Worm (Caenorhabditis elegans) whole organism, young adult: ENCODE results near the gene slcf-1.

Experiments
- C06A6.2 ChIP-seq: fragments of 200-800 bp; sonication (Bioruptor generic); conservative IDR thresholded peaks from 2 replicates; pipeline ENCODE4 v1.3.6; 2022; ENCODE audit warnings: missing genetic modification characterization, missing compliant biosample characterization
- F39B2.1 ChIP-seq: fragments of 200-800 bp; sonication (Bioruptor generic); IDR thresholded peaks from 2 replicates; pipeline ENCODE4 v1.3.6; 2022; ENCODE audit warnings: missing genetic modification reagents, missing genetic modification characterization, missing compliant biosample characterization
- F57A8.1 ChIP-seq: fragments of 200-800 bp; sonication (Bioruptor generic); optimal IDR thresholded peaks from 2 replicates; lab custom pipeline; 2018; ENCODE audit warnings: mild to moderate bottlenecking, missing genetic modification characterization, moderate library complexity, missing compliant biosample characterization
- F57C9.4 ChIP-seq: sonication (generic microtip); optimal IDR thresholded peaks from 2 replicates; lab custom pipeline; 2017; ENCODE audit warnings: mild to moderate bottlenecking, missing genetic modification characterization, missing compliant biosample characterization
- aptf-2 ChIP-seq: fragments of 200-800 bp; sonication (Bioruptor generic); conservative IDR thresholded peaks from 2 replicates; pipeline ENCODE4 v1.3.6; 2022; ENCODE audit warnings: missing genetic modification reagents, missing genetic modification characterization, missing compliant biosample characterization
- atf-7 ChIP-seq: sonication (generic microtip); optimal IDR thresholded peaks from 2 replicates; lab custom pipeline; 2017; ENCODE audit warnings: mild to moderate bottlenecking, missing genetic modification characterization, missing compliant biosample characterization
- ccch-3 ChIP-seq: fragments of 200-800 bp; sonication (Bioruptor generic); optimal IDR thresholded peaks from 2 replicates; lab custom pipeline; 2018; ENCODE audit warnings: mild to moderate bottlenecking, missing genetic modification characterization, missing compliant biosample characterization
- cebp-1 ChIP-seq, 2 experiments: fragments of 200-800 bp in 1 of 2; sonication (Bioruptor generic) in 1 of 2; sonication (generic microtip) in 1 of 2; IDR thresholded peaks in 1 of 2; optimal IDR thresholded peaks in 1 of 2; 2 replicates each; pipeline versions ENCODE4 v1.3.6 to Lab custom; 2017 to 2022; ENCODE audit warnings: missing compliant biosample characterization in 2 of 2, missing genetic modification characterization in 2 of 2, mild to moderate bottlenecking in 1 of 2, missing genetic modification reagents in 1 of 2, moderate library complexity in 1 of 2
- ceh-40 ChIP-seq: fragments of 200-800 bp; sonication (Bioruptor generic); IDR thresholded peaks from 2 replicates; pipeline ENCODE4 v1.3.6; 2022; ENCODE audit warnings: missing genetic modification characterization, missing compliant biosample characterization
- dox-1 ChIP-seq: fragments of 200-800 bp; sonication (Bioruptor generic); IDR thresholded peaks from 2 replicates; pipeline ENCODE4 v1.3.6; 2022; ENCODE audit warnings: missing genetic modification reagents, missing genetic modification characterization, missing compliant biosample characterization
- egl-18 ChIP-seq: fragments of 200-800 bp; sonication (Bioruptor generic); IDR thresholded peaks from 2 replicates; pipeline ENCODE4 v1.3.6; 2022; ENCODE audit warnings: missing genetic modification reagents, missing genetic modification characterization, missing compliant biosample characterization
- egl-44 ChIP-seq: fragments of 200-800 bp; sonication (Bioruptor generic); IDR thresholded peaks from 2 replicates; pipeline ENCODE4 v1.3.6; 2022; ENCODE audit warnings: missing genetic modification reagents, missing genetic modification characterization, missing compliant biosample characterization
- ets-4 ChIP-seq: fragments of 200-800 bp; sonication (Bioruptor generic); optimal IDR thresholded peaks from 2 replicates; lab custom pipeline; 2018; ENCODE audit warnings: mild to moderate bottlenecking, missing genetic modification characterization, missing compliant biosample characterization
- fkh-3 ChIP-seq: sonication (generic microtip); optimal IDR thresholded peaks from 2 replicates; lab custom pipeline; 2016; ENCODE audit warnings: mild to moderate bottlenecking, missing genetic modification characterization, missing compliant biosample characterization
- hlh-12 ChIP-seq: sonication (generic microtip); optimal IDR thresholded peaks from 2 replicates; lab custom pipeline; 2016; ENCODE audit warnings: missing genetic modification characterization, missing compliant biosample characterization
- let-607 ChIP-seq, 2 experiments: fragments of 200-800 bp in 1 of 2; sonication (Bioruptor generic) in 1 of 2; sonication (generic microtip) in 1 of 2; optimal IDR thresholded peaks; 2 replicates each; lab custom pipeline; 2016 to 2018; ENCODE audit warnings: mild to moderate bottlenecking in 2 of 2, missing compliant biosample characterization in 2 of 2, missing genetic modification characterization in 2 of 2, moderate library complexity in 2 of 2, missing genotype in 1 of 2
- lin-54 ChIP-seq: fragments of 200-800 bp; sonication (Bioruptor generic); optimal IDR thresholded peaks from 2 replicates; lab custom pipeline; 2018; ENCODE audit warnings: mild to moderate bottlenecking, missing genetic modification characterization, missing compliant biosample characterization
- lir-1 ChIP-seq: fragments of 200-800 bp; sonication (Bioruptor generic); conservative IDR thresholded peaks from 2 replicates; pipeline ENCODE4 v1.3.6; 2022; ENCODE audit warnings: missing genetic modification reagents, missing genetic modification characterization, missing compliant biosample characterization
- madf-10 ChIP-seq: sonication (generic microtip); optimal IDR thresholded peaks from 2 replicates; lab custom pipeline; 2016; ENCODE audit warnings: mild to moderate bottlenecking, missing genetic modification characterization, missing compliant biosample characterization
- madf-8 ChIP-seq: fragments of 200-800 bp; sonication (Bioruptor generic); conservative IDR thresholded peaks from 2 replicates; pipeline ENCODE4 v1.3.6; 2022; ENCODE audit warnings: missing genetic modification reagents, missing genetic modification characterization, missing compliant biosample characterization
- mcd-1 ChIP-seq: fragments of 200-800 bp; sonication (Bioruptor generic); IDR thresholded peaks from 2 replicates; pipeline ENCODE4 v1.3.6; 2022; ENCODE audit warnings: missing genetic modification reagents, missing genetic modification characterization, missing compliant biosample characterization
- mxl-1 ChIP-seq: sonication (generic microtip); optimal IDR thresholded peaks from 2 replicates; lab custom pipeline; 2016; ENCODE audit warnings: missing genetic modification characterization, missing compliant biosample characterization
- nfyb-1 ChIP-seq: fragments of 200-800 bp; sonication (Bioruptor generic); IDR thresholded peaks from 2 replicates; pipeline ENCODE4 v1.3.6; 2022; ENCODE audit warnings: missing genetic modification reagents, missing genetic modification characterization, missing compliant biosample characterization
- nhr-179 ChIP-seq: sonication (generic microtip); optimal IDR thresholded peaks from 2 replicates; lab custom pipeline; 2016; ENCODE audit warnings: mild to moderate bottlenecking, missing genetic modification characterization, missing compliant biosample characterization
- nhr-80 ChIP-seq: sonication (generic microtip); optimal IDR thresholded peaks from 2 replicates; lab custom pipeline; 2016; ENCODE audit warnings: missing genetic modification characterization, missing compliant biosample characterization
- rcor-1 ChIP-seq: fragments of 200-800 bp; sonication (Bioruptor generic); IDR thresholded peaks from 2 replicates; pipeline ENCODE4 v1.3.6; 2022; ENCODE audit warnings: missing genetic modification reagents, missing genetic modification characterization, missing compliant biosample characterization
- rec-8 ChIP-seq, 2 experiments: sonication (generic microtip); optimal IDR thresholded peaks; 2 replicates each; lab custom pipeline; 2016; ENCODE audit warnings: mild to moderate bottlenecking in 2 of 2, missing genetic modification characterization in 2 of 2, missing genetic modification reagents in 2 of 2, missing genotype in 2 of 2, missing biosample characterization in 1 of 2, missing compliant biosample characterization in 1 of 2, moderate library complexity in 1 of 2
- repo-1 ChIP-seq: sonication (generic microtip); optimal IDR thresholded peaks from 2 replicates; lab custom pipeline; 2017; ENCODE audit warnings: mild to moderate bottlenecking, missing genetic modification characterization, missing compliant biosample characterization
- rpc-1 ChIP-seq, 2 experiments: fragments of 150-350 bp in 1 of 2; sonication (generic microtip) in 1 of 2; optimal IDR thresholded peaks; 2 replicates each; lab custom pipeline; 2014 to 2018; ENCODE audit warnings: missing biosample characterization in 1 of 2, missing genetic modification characterization in 1 of 2, missing genetic modification reagents in 1 of 2, missing genotype in 1 of 2
- snpc-4 ChIP-seq, 5 experiments: fragments of 150-350 bp in 1 of 5; sonication (generic microtip) in 4 of 5; optimal IDR thresholded peaks; 2 replicates each; lab custom pipeline; 2014 to 2018; ENCODE audit warnings: missing genetic modification characterization in 5 of 5, missing biosample characterization in 3 of 5, antibody characterized with exemption in 2 of 5, mild to moderate bottlenecking in 2 of 5, missing compliant biosample characterization in 2 of 5, missing genotype in 2 of 5, moderate library complexity in 2 of 5, missing genetic modification reagents in 1 of 5
- ztf-22 ChIP-seq: fragments of 200-800 bp; sonication (Bioruptor generic); optimal IDR thresholded peaks from 2 replicates; lab custom pipeline; 2018; ENCODE audit warnings: mild to moderate bottlenecking, missing genetic modification characterization, moderate library complexity, missing compliant biosample characterization

The slcf-1 gene

ce11 chrX:10528993-10529392 is at the start of gene slcf-1, which contains the start of gene F14F3.5:
Gene slcf-1, plus strand, starts transcription at chrX:10529294.
Gene F14F3.5, minus strand, starts transcription at chrX:10529226.
- peak; percentile 88 for TF ChIP-seq nhr-80 (tag; lab: Kevin White, UChicago)
- no peak for TF ChIP-seq madf-8 (GFP tag; lab: Robert Waterston, UW)
- no peak for TF ChIP-seq rpc-1 (optimal IDR thresholded peaks at IDR 0.05; lab: Kevin White, UChicago)
- no peak for TF ChIP-seq rpc-1 (tag; optimal IDR thresholded peaks at IDR 0.05; lab: Kevin White, UChicago)
- TF ChIP-seq dox-1 (GFP tag; lab: Robert Waterston, UW): peak; percentile 46; the same call in 1 of the 2 replicates
- TF ChIP-seq fkh-3 (tag; lab: Kevin White, UChicago): no peak

DNA sequence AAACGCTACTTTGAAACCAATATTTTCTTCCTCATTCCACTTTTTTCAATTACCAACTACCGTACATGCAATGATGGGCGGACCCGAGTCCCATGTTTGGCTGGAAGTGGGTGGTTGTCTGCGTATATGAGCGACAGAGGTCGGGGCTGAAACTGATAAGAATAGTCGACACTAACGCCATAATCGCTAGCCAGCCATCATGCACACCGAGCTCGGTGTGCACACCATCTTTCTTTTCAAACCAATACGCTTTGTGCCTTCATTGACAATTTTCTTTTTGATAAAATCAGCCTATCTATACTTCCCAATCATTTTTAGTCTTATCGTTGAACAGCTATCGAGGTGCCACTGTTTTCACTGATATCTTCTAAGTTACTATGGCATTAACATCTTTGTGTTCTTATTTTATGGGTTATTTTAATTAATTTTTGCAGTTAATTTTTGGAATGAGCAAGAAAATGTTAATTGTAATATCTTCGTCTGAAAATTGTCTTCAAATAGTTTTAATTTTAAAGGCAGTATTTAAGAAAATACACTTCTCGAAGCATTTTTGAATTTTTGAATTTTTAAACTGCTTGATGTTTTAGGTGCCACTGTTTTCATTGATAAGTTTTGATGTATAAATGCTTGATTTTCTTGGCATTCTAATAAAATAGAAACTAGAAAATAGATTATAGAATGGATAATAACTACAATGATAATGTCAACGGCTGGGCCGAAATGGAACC is 48.4 kb upstream of the slcf-1 start, which contains the start of gene elt-2:
elt-2 (plus strand) TSS at position 678 of the 728 bp plus-strand sequence.
- TF ChIP-seq ztf-22: peak; percentile 86
- TF ChIP-seq let-607 (tag; optimal IDR thresholded peaks at IDR 0.05; lab: Kevin White, UChicago): peak in 1 of 2 experiments; percentile 38
- 0 out of 2 replicates have a peak, but pooled peaks have one; percentile 26 for TF ChIP-seq egl-44 (GFP tag; lab: Robert Waterston, UW)
- TF ChIP-seq ets-4 (GFP tag; lab: Kevin White, UChicago): peak; percentile 65
- peak; percentile 97 for TF ChIP-seq nhr-80 (tag; lab: Kevin White, UChicago)
- TF ChIP-seq cebp-1 (GFP tag; IDR thresholded peaks at IDR 0.05; lab: Robert Waterston, UW): no peak
- no peak for TF ChIP-seq cebp-1 (tag; optimal IDR thresholded peaks at IDR 0.05; lab: Kevin White, UChicago)
- TF ChIP-seq ccch-3 (GFP tag; lab: Kevin White, UChicago): no peak
- TF ChIP-seq atf-7: peak; percentile 65
- peak; percentile 65 for TF ChIP-seq nfyb-1
- 0 out of 2 replicates have a peak, but pooled peaks have one; percentile 17 for TF ChIP-seq lir-1 (GFP tag; lab: Robert Waterston, UW)
- no peak for TF ChIP-seq mxl-1 (tag; lab: Kevin White, UChicago)
- TF ChIP-seq, all 124 proteins: peak for 8

- TF ChIP-seq nhr-179 (tag; lab: Kevin White, UChicago): no peak
- TF ChIP-seq F57C9.4 (tag; lab: Kevin White, UChicago): no peak
Observed at ce11 chrX:10482272-10482671, 46.8 kb upstream of the slcf-1 start.

- TF ChIP-seq madf-10 (tag; lab: Kevin White, UChicago) (no peak), lir-1 (GFP tag; lab: Robert Waterston, UW) (no peak), lin-54 (GFP tag; lab: Kevin White, UChicago) (no peak), ceh-40 (GFP tag; lab: Robert Waterston, UW) (no peak), egl-18 (no peak), hlh-12 (tag; lab: Kevin White, UChicago) (no peak), C06A6.2 (GFP tag; lab: Robert Waterston, UW) (no peak), mcd-1 (GFP tag; lab: Robert Waterston, UW) (no peak), repo-1 (tag; lab: Kevin White, UChicago) (no peak), F57A8.1 (no peak), aptf-2 (GFP tag; lab: Robert Waterston, UW) (no peak), rec-8 (tag; optimal IDR thresholded peaks at IDR 0.05; lab: Kevin White, UChicago) (no peak)
Observed at ce11 chrX:10485300-10485755, 43.8 kb upstream of the slcf-1 start, which contains the start of gene C33D3.3. Gene C33D3.3, plus strand, starts transcription at chrX:10485350.

DNA sequence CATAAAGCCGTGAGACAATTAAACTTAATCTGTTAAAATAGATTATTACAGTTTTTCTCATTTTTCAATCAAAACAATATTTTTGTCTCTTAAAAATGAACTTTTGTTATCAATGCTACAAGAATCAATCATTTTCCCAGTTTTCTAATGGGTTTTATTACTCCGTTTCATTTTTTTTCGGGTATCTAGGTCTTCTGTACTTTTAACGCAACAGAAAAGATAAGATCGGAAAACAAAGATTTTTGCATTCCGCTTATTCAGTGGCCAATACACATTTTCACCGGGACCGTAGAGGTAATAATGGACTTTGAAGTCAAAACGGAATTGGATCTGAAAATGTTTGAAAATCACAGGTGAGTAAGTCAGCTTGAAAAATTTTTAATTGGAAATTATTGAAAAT is 40.3 kb upstream of the slcf-1 start, which contains the start of gene C33D3.4:
C33D3.4 (plus strand) TSS at position 301 of the 400 bp plus-strand sequence.
- TF ChIP-seq snpc-4 (GFP tag; optimal IDR thresholded peaks at IDR 0.05; lab: Kevin White, UChicago) (no peak), snpc-4 (tag; optimal IDR thresholded peaks at IDR 0.05; lab: Kevin White, UChicago) (no peak), rcor-1 (GFP tag; lab: Robert Waterston, UW) (no peak), F39B2.1 (no peak)
